Worm (Caenorhabditis elegans) whole organism, late embryonic: ENCODE results near the gene syx-16.

Source experiments
- C08G9.2 ChIP-seq: sonication (generic microtip); optimal IDR thresholded peaks from 2 replicates; lab custom pipeline; 2016; ENCODE audit warnings: mild to moderate bottlenecking, missing genetic modification characterization, moderate library complexity, missing compliant biosample characterization
- ahr-1 ChIP-seq: sonication (generic microtip); optimal IDR thresholded peaks from 2 replicates; lab custom pipeline; 2016; ENCODE audit warnings: missing genetic modification characterization, missing compliant biosample characterization
- ceh-14 ChIP-seq: sonication (generic microtip); optimal IDR thresholded peaks from 2 replicates; lab custom pipeline; 2016; ENCODE audit warnings: missing genotype, missing genetic modification characterization, missing compliant biosample characterization
- ceh-48 ChIP-seq: sonication (generic microtip); optimal IDR thresholded peaks from 2 replicates; lab custom pipeline; 2016; ENCODE audit warnings: missing genetic modification characterization, inconsistent platforms, missing compliant biosample characterization
- hlh-13 ChIP-seq: fragments of 200-800 bp; sonication (Bioruptor generic); optimal IDR thresholded peaks from 2 replicates; lab custom pipeline; 2018; ENCODE audit warnings: mild to moderate bottlenecking, missing genetic modification characterization, missing compliant biosample characterization
- hlh-30 ChIP-seq: sonication (generic microtip); optimal IDR thresholded peaks from 2 replicates; lab custom pipeline; 2017; ENCODE audit warnings: antibody characterized with exemption, missing genetic modification characterization, missing compliant biosample characterization; ENCODE audit not compliant: insufficient read depth
- lin-11 ChIP-seq: fragments of 200-800 bp; sonication (Bioruptor generic); optimal IDR thresholded peaks from 2 replicates; lab custom pipeline; 2018; ENCODE audit warnings: mild to moderate bottlenecking, missing genetic modification characterization, missing compliant biosample characterization
- sox-2 ChIP-seq: fragments of 200-800 bp; sonication (Bioruptor generic); IDR thresholded peaks from 2 replicates; pipeline ENCODE4 v1.3.6; 2022; ENCODE audit warnings: missing genetic modification reagents, missing genetic modification characterization, missing compliant biosample characterization
- sox-4 ChIP-seq: sonication (generic microtip); optimal IDR thresholded peaks from 2 replicates; lab custom pipeline; 2017; ENCODE audit warnings: mild to moderate bottlenecking, missing genetic modification characterization, inconsistent platforms, missing compliant biosample characterization
- unc-42 ChIP-seq: sonication (generic microtip); optimal IDR thresholded peaks from 2 replicates; lab custom pipeline; 2016; ENCODE audit warnings: missing genotype, missing genetic modification characterization, missing compliant biosample characterization
- unc-86 ChIP-seq: sonication (generic microtip); optimal IDR thresholded peaks from 2 replicates; lab custom pipeline; 2016; ENCODE audit warnings: missing genetic modification characterization, missing compliant biosample characterization

ce11 chrIII:5200349-5200748 is 8.6 kb downstream of the syx-16 start:
- TF ChIP-seq ahr-1 (no peak), lin-11 (no peak), sox-2 (GFP tag; lab: Robert Waterston, UW) (no peak), ceh-48 (no peak), hlh-13 (GFP tag; lab: Kevin White, UChicago) (no peak), unc-86 (tag; lab: Kevin White, UChicago) (no peak), ceh-14 (tag; lab: Kevin White, UChicago) (no peak), C08G9.2 (tag; lab: Kevin White, UChicago) (no peak), unc-42 (no peak), hlh-30 (no peak), sox-4 (tag; lab: Kevin White, UChicago) (no peak)
